Fruit fly (Drosophila melanogaster): ENCODE results near the gene Mst85C.

DNA sequence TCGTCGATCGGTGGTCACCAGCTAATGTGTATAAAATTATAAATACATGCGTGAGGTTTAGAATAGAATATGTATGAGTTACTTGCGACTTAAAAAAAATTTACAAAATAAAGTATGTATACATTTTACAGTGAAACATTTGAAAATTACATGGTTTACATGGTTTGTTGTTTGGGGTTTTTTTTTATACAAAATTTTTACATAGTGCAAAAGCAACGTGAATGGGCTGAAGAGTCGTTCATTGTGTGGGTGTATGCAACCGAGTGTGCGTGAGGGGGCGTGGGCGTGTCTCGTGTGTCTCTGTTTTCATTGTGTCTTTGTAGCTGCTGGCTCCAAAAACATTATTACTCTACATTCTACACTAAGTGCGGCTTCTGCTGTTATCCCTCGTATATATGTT, 21.4 kb downstream of the Mst85C start:
- no peak for TF ChIP-seq Sin3A (optimal IDR thresholded peaks at IDR 0.05)
- TF ChIP-seq psq (optimal IDR thresholded peaks at IDR 0.05), result no peak
- no peak for TF ChIP-seq ttk (optimal IDR thresholded peaks at IDR 0.05)
- TF ChIP-seq insv (optimal IDR thresholded peaks at IDR 0.05), result no peak
- TF ChIP-seq Myc (optimal IDR thresholded peaks at IDR 0.05), result no peak
- TF ChIP-seq h (optimal IDR thresholded peaks at IDR 0.05), result no peak
